Fruit fly (Drosophila melanogaster): ENCODE data around the gene CG43861.
A peak's percentile ranks its signal among the peaks of the same experiment; 100 is the strongest.

Gene CG43861

dm6 chr2L:20017055-20017454 is at the start of gene CG43861:
TSS of gene CG43861 (minus strand) at chr2L:20017282.
- peak; percentile 25 for TF ChIP-seq Ets65A (GFP tag)
- no peak for TF ChIP-seq sens-2 (GFP tag; IDR thresholded peaks at IDR 0.05)
- TF ChIP-seq fd3F (GFP tag; optimal IDR thresholded peaks at IDR 0.05) = no peak
- TF ChIP-seq CG5180 (GFP tag; optimal IDR thresholded peaks at IDR 0.05) = peak; percentile 97
- TF ChIP-seq Six4 (GFP tag; optimal IDR thresholded peaks at IDR 0.05) = no peak
- TF ChIP-seq unpg (GFP tag; optimal IDR thresholded peaks at IDR 0.05) = peak; percentile 9
- TF ChIP-seq CG15514 (GFP tag; optimal IDR thresholded peaks at IDR 0.05) = no peak
- TF ChIP-seq caup (GFP tag; optimal IDR thresholded peaks at IDR 0.05; ENCODE audit: severe bottlenecking) = no peak
- peak; percentile 11 for TF ChIP-seq CG2120 (GFP tag; optimal IDR thresholded peaks at IDR 0.05)
- no peak for TF ChIP-seq bigmax (GFP tag; optimal IDR thresholded peaks at IDR 0.05)
- TF ChIP-seq Lim3 (GFP tag; IDR thresholded peaks at IDR 0.05) = no peak
- TF ChIP-seq slbo (GFP tag; IDR thresholded peaks at IDR 0.05) = no peak
- TF ChIP-seq CG13287 (GFP tag; IDR thresholded peaks at IDR 0.05; ENCODE audit: partially characterized antibody) = no peak; the same call in 1 of the 2 replicates
- no peak for TF ChIP-seq CG17361 (GFP tag; IDR thresholded peaks at IDR 0.05)
- no peak for TF ChIP-seq CG31388 (GFP tag; optimal IDR thresholded peaks at IDR 0.05)
- TF ChIP-seq B-H1 (GFP tag; IDR thresholded peaks at IDR 0.05) = no peak
- TF ChIP-seq Rfx (GFP tag; IDR thresholded peaks at IDR 0.05) = 0 out of 2 replicates have a peak, but pooled peaks have one; percentile 17
- no peak for TF ChIP-seq grau (tag; optimal IDR thresholded peaks at IDR 0.05)
- TF ChIP-seq Drgx (GFP tag; IDR thresholded peaks at IDR 0.05) = peak; percentile 29
- TF ChIP-seq hb (GFP tag; IDR thresholded peaks at IDR 0.05; ENCODE audit: partially characterized antibody) = no peak
- TF ChIP-seq gfzf (GFP tag; optimal IDR thresholded peaks at IDR 0.05) = no peak
- TF ChIP-seq NfI (GFP tag; optimal IDR thresholded peaks at IDR 0.05) = no peak
- no peak for TF ChIP-seq CG33557 (GFP tag; optimal IDR thresholded peaks at IDR 0.05)
- TF ChIP-seq CG8359 (GFP tag; optimal IDR thresholded peaks at IDR 0.05; ENCODE audit: borderline replicate concordance) = no peak
- TF ChIP-seq fd102C (GFP tag; optimal IDR thresholded peaks at IDR 0.05) = no peak
- TF ChIP-seq CG11560 (tag; IDR thresholded peaks at IDR 0.05) = no peak
- TF ChIP-seq grn (GFP tag; optimal IDR thresholded peaks at IDR 0.05) = no peak
- TF ChIP-seq CG17186 (GFP tag; optimal IDR thresholded peaks at IDR 0.05) = no peak
- TF ChIP-seq Scr (GFP tag; IDR thresholded peaks at IDR 0.05; ENCODE audit: partially characterized antibody) = no peak
- no peak for TF ChIP-seq esg (GFP tag; conservative IDR thresholded peaks at IDR 0.05)
- TF ChIP-seq CG12104 (GFP tag; optimal IDR thresholded peaks at IDR 0.05) = no peak
- no peak for TF ChIP-seq CG10543 (GFP tag; optimal IDR thresholded peaks at IDR 0.05)
- TF ChIP-seq CG18262 (tag; optimal IDR thresholded peaks at IDR 0.05) = no peak
- TF ChIP-seq lov (optimal IDR thresholded peaks at IDR 0.05) = no peak
- TF ChIP-seq lov (GFP tag; IDR thresholded peaks at IDR 0.05) = no peak
- TF ChIP-seq odd (GFP tag; optimal IDR thresholded peaks at IDR 0.05) = no peak
- 0 out of 3 replicates have a peak, but pooled peaks have one; percentile 32 for TF ChIP-seq CG6791 (GFP tag; IDR thresholded peaks at IDR 0.05; ENCODE audit: partially characterized antibody)
- no peak for TF ChIP-seq jigr1 (GFP tag; IDR thresholded peaks at IDR 0.05)
- no peak for TF ChIP-seq CG42726 (GFP tag; IDR thresholded peaks at IDR 0.05; ENCODE audit: partially characterized antibody)
- 0 out of 2 replicates have a peak, but pooled peaks have one; percentile 8 for TF ChIP-seq CG5953 (GFP tag; IDR thresholded peaks at IDR 0.05)
- no peak for TF ChIP-seq Abd-B (GFP tag; optimal IDR thresholded peaks at IDR 0.05)
- peak; percentile 22; the same call in 1 of the 2 replicates for TF ChIP-seq NFAT (GFP tag; IDR thresholded peaks at IDR 0.05)
- no peak for TF ChIP-seq CG7357 (GFP tag; IDR thresholded peaks at IDR 0.05)
- TF ChIP-seq CG12659 (GFP tag; optimal IDR thresholded peaks at IDR 0.05) = no peak
- no peak for TF ChIP-seq gsb (GFP tag; IDR thresholded peaks at IDR 0.05)
- TF ChIP-seq CG10267 (tag; optimal IDR thresholded peaks at IDR 0.05) = no peak
- TF ChIP-seq lola (GFP tag; optimal IDR thresholded peaks at IDR 0.05) = no peak
- peak; percentile 86 for TF ChIP-seq Jarid2 (GFP tag; optimal IDR thresholded peaks at IDR 0.05)
- TF ChIP-seq so (GFP tag; IDR thresholded peaks at IDR 0.05) = 0 out of 3 replicates have a peak, but pooled peaks have one; percentile 28
- peak; percentile 10 for TF ChIP-seq Med (GFP tag)

Data from whole organism, embryonic.